Worm (Caenorhabditis elegans): ENCODE results near the gene aakg-2.

Gene aakg-2

ce11 chrX:16872446-16872962, 3.7 kb upstream of the aakg-2 start, which contains the start of gene T20F7.1 (continued):
- TF ChIP-seq lin-35 (GFP tag; optimal IDR thresholded peaks at IDR 0.05) (peak; percentile 57 to 79), ztf-4 (tag; optimal IDR thresholded peaks at IDR 0.05) (peak; percentile 4), lsy-2 (tag; optimal IDR thresholded peaks at IDR 0.05) (peak; percentile 55 to 77), C34B4.2 (tag; optimal IDR thresholded peaks at IDR 0.05) (no peak), xbp-1 (tag; optimal IDR thresholded peaks at IDR 0.05) (peak; percentile 60), lin-39 (tag; optimal IDR thresholded peaks at IDR 0.05) (peak; percentile 16), ztf-11 (tag; optimal IDR thresholded peaks at IDR 0.05) (peak in 1 of 2 experiments; percentile 21), ceh-82 (tag; optimal IDR thresholded peaks at IDR 0.05) (peak; percentile 37 to 80 (median 56)), mef-2 (tag; optimal IDR thresholded peaks at IDR 0.05) (no peak), irx-1 (tag; optimal IDR thresholded peaks at IDR 0.05) (peak; percentile 41), lin-14 (GFP tag; optimal IDR thresholded peaks at IDR 0.05) (peak; percentile 91)

DNA sequence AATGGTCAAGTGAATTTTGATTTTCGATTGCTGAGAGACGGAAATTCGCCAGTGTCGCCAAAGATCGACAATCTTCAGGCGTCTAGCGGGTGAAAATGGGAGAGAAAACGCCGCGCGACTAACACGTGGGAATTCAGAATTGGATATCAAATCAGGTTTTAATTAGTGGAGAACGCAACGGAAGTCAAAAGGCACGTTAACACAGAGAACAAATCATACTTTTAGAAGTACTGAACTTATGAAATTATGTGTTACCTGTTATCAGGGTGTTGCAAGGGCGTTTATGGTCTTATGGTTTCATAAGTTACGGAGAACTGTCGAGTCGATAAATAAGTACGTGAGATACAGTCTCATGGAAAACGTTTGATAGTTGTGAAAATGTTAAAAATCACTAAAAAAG, 2.5 kb upstream of the aakg-2 start:
- TF ChIP-seq ztf-4 (tag; optimal IDR thresholded peaks at IDR 0.05) (no peak), xbp-1 (tag; optimal IDR thresholded peaks at IDR 0.05) (no peak), nhr-19 (GFP tag; conservative IDR thresholded peaks at IDR 0.05) (no peak), unc-86 (tag; optimal IDR thresholded peaks at IDR 0.05) (no peak), nhr-11 (tag; optimal IDR thresholded peaks at IDR 0.05) (no peak), tbx-2 (tag; optimal IDR thresholded peaks at IDR 0.05) (peak; percentile 48), C16A3.4 (tag; optimal IDR thresholded peaks at IDR 0.05) (no peak), nhr-85 (tag) (peak; percentile 89), lin-14 (GFP tag; optimal IDR thresholded peaks at IDR 0.05) (peak; percentile 75), snpc-4 (tag; optimal IDR thresholded peaks at IDR 0.05) (no peak), alr-1 (tag; optimal IDR thresholded peaks at IDR 0.05; ENCODE audit: borderline replicate concordance) (no peak), tlp-1 (tag; optimal IDR thresholded peaks at IDR 0.05) (no peak), elt-2 (tag; optimal IDR thresholded peaks at IDR 0.05) (peak; percentile 32), sptf-1 (tag; optimal IDR thresholded peaks at IDR 0.05) (no peak), efl-1 (optimal IDR thresholded peaks at IDR 0.05) (no peak), efl-1 (GFP tag; optimal IDR thresholded peaks at IDR 0.05 in 1 of 2) (peak in 1 of 2 experiments; percentile 27), nhr-71 (tag; optimal IDR thresholded peaks at IDR 0.05) (peak; percentile 66), nhr-76 (tag; optimal IDR thresholded peaks at IDR 0.05) (no peak), nhr-90 (tag; optimal IDR thresholded peaks at IDR 0.05; ENCODE audit: poor library complexity) (peak; percentile 31), swsn-7 (tag; optimal IDR thresholded peaks at IDR 0.05) (no peak), jun-1 (tag; optimal IDR thresholded peaks at IDR 0.05) (no peak), fos-1 (tag; optimal IDR thresholded peaks at IDR 0.05) (no peak), elt-3 (tag; optimal IDR thresholded peaks at IDR 0.05) (peak in 2 of 6 experiments; percentile 59 to 64), mep-1 (tag; optimal IDR thresholded peaks at IDR 0.05) (no peak), lin-35 (GFP tag; optimal IDR thresholded peaks at IDR 0.05) (peak in 1 of 2 experiments; percentile 69), nhr-47 (tag; optimal IDR thresholded peaks at IDR 0.05) (peak; percentile 4), snu-23 (GFP tag; optimal IDR thresholded peaks at IDR 0.05) (peak; percentile 43), nhr-20 (tag; optimal IDR thresholded peaks at IDR 0.05) (peak; percentile 72), grh-1 (GFP tag; IDR thresholded peaks at IDR 0.05) (no peak), mdl-1 (tag; optimal IDR thresholded peaks at IDR 0.05) (peak in 1 of 2 experiments; percentile 36), blmp-1 (tag; optimal IDR thresholded peaks at IDR 0.05) (peak; percentile 95)

DNA sequence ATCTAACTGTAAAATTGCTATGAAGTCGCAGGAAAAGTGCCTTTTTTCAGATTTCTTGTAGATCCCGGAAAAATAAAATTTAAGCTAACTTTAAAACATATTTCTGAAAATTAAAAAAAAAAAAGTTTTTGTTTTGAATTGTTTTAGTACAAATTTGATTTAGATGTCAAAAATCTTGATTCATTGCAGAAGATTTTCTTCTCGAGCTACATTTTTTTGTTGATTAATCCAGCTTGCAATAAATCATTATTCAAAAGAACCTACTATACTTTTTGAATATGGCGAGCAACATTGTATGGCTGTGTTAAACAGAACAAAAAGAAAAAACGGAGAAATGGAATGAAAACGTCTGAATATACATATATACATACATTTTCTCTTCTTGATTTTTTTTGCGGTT, 3.2 kb downstream of the aakg-2 start:
- no peak for TF ChIP-seq elt-2 (tag; optimal IDR thresholded peaks at IDR 0.05)
- TF ChIP-seq fkh-10 (GFP tag; optimal IDR thresholded peaks at IDR 0.05), result no peak
- no peak for TF ChIP-seq isw-1 (GFP tag; IDR thresholded peaks at IDR 0.05)
- TF ChIP-seq grh-1 (GFP tag; IDR thresholded peaks at IDR 0.05), result no peak

Data from whole organism, L1 larva.